Fruit fly (Drosophila melanogaster) whole organism, embryonic: ENCODE data around the gene Slimp.

Source experiments
- CG10654 ChIP-seq: fragments of 200-800 bp; sonication (Bioruptor generic); optimal IDR thresholded peaks from 2 replicates; lab custom pipeline; 2016; ENCODE audit warnings: missing biosample characterization, missing genetic modification characterization
- CG11696 ChIP-seq: fragments of 200-800 bp; sonication (Bioruptor generic); IDR thresholded peaks from 2 replicates; pipeline ENCODE4 v1.3.6; 2022; ENCODE audit warnings: missing biosample characterization, missing genetic modification characterization
- CG11723 ChIP-seq: fragments of 200-800 bp; sonication (Bioruptor generic); optimal IDR thresholded peaks from 2 replicates; lab custom pipeline; 2017; ENCODE audit warnings: missing biosample characterization, mild to moderate bottlenecking, missing genetic modification characterization
- CG12155 ChIP-seq: fragments of 200-800 bp; sonication (Bioruptor generic); optimal IDR thresholded peaks from 3 replicates; lab custom pipeline; 2016; ENCODE audit warnings: missing biosample characterization, missing genetic modification characterization
- CG13123 ChIP-seq: fragments of 200-800 bp; sonication (Bioruptor generic); optimal IDR thresholded peaks from 2 replicates; lab custom pipeline; 2016; ENCODE audit warnings: missing biosample characterization, missing genetic modification characterization
- CG13775 ChIP-seq: fragments of 200-800 bp; sonication (Bioruptor generic); optimal IDR thresholded peaks from 3 replicates; lab custom pipeline; 2017; ENCODE audit warnings: missing biosample characterization, mild to moderate bottlenecking, missing genetic modification characterization
- CG16815 ChIP-seq: fragments of 200-800 bp; sonication (Bioruptor generic); optimal IDR thresholded peaks from 3 replicates; lab custom pipeline; 2017; ENCODE audit warnings: missing biosample characterization, mild to moderate bottlenecking, missing genetic modification characterization
- CG17361 ChIP-seq: fragments of 200-800 bp; sonication (Bioruptor generic); IDR thresholded peaks from 3 replicates; pipeline ENCODE4 v1.3.6; 2022; ENCODE audit warnings: missing biosample characterization, missing genetic modification characterization
- CG2199 ChIP-seq: fragments of 200-800 bp; sonication (Bioruptor generic); IDR thresholded peaks from 3 replicates; pipeline ENCODE4 v1.3.6; 2022; ENCODE audit warnings: missing biosample characterization, missing genetic modification characterization
- CG33213 ChIP-seq: fragments of 200-800 bp; sonication (Bioruptor generic); optimal IDR thresholded peaks from 3 replicates; lab custom pipeline; 2016; ENCODE audit warnings: missing biosample characterization, missing genetic modification characterization
- CG43689 ChIP-seq: fragments of 200-800 bp; sonication (Bioruptor generic); IDR thresholded peaks from 2 replicates; pipeline ENCODE4 v1.3.6; 2022; ENCODE audit warnings: missing biosample characterization, missing genetic modification characterization
- CG7745 ChIP-seq: fragments of 200-800 bp; sonication (Bioruptor generic); optimal IDR thresholded peaks from 2 replicates; lab custom pipeline; 2018; ENCODE audit warnings: missing biosample characterization, mild to moderate bottlenecking, missing genetic modification characterization, moderate library complexity
- CG7963 ChIP-seq: fragments of 200-800 bp; sonication (Bioruptor generic); IDR thresholded peaks from 3 replicates; pipeline ENCODE4 v1.3.6; 2022; ENCODE audit warnings: missing biosample characterization, missing genetic modification characterization; ENCODE audit not compliant: partially characterized antibody
- CG7987 ChIP-seq: fragments of 200-800 bp; sonication (Bioruptor generic); optimal IDR thresholded peaks from 2 replicates; lab custom pipeline; 2018; ENCODE audit warnings: missing biosample characterization, mild to moderate bottlenecking, missing genetic modification characterization, moderate library complexity
- CG8765 ChIP-seq: fragments of 200-800 bp; sonication (Bioruptor generic); IDR thresholded peaks from 2 replicates; pipeline ENCODE4 v1.3.6; 2022; ENCODE audit warnings: missing biosample characterization, missing genetic modification characterization
- D19A ChIP-seq: fragments of 200-800 bp; optimal IDR thresholded peaks from 3 replicates; lab custom pipeline; 2019; ENCODE audit warnings: missing biosample characterization, mild to moderate bottlenecking, missing genetic modification characterization, moderate library complexity
- Dbx ChIP-seq: fragments of 200-800 bp; sonication (Bioruptor generic); IDR thresholded peaks from 3 replicates; pipeline ENCODE4 v1.3.6; 2022; ENCODE audit warnings: missing biosample characterization, missing genetic modification characterization
- Fer1 ChIP-seq: fragments of 200-800 bp; sonication (Bioruptor generic); optimal IDR thresholded peaks from 2 replicates; lab custom pipeline; 2017; ENCODE audit warnings: missing biosample characterization, mild to moderate bottlenecking, missing genetic modification characterization
- Gsc ChIP-seq: fragments of 200-800 bp; sonication (Bioruptor generic); IDR thresholded peaks from 2 replicates; pipeline ENCODE4 v1.3.6; 2022; ENCODE audit warnings: missing biosample characterization, missing genetic modification characterization
- HLHmδ ChIP-seq: fragments of 200-800 bp; sonication (Bioruptor generic); optimal IDR thresholded peaks from 2 replicates; lab custom pipeline; 2018; ENCODE audit warnings: missing biosample characterization, mild to moderate bottlenecking, missing genetic modification characterization, moderate library complexity
- HmgD ChIP-seq: fragments of 200-800 bp; sonication (Bioruptor generic); optimal IDR thresholded peaks from 3 replicates; lab custom pipeline; 2016; ENCODE audit warnings: missing biosample characterization, missing genetic modification characterization
- Hr78 ChIP-seq, 2 experiments: fragments of 200-800 bp in 1 of 2; fragments of >200 bp in 1 of 2; sonication (Bioruptor generic) in 1 of 2; optimal IDR thresholded peaks; 2 replicates each; lab custom pipeline; 2017 to 2019; ENCODE audit warnings: missing biosample characterization in 2 of 2, missing genetic modification characterization in 2 of 2, mild to moderate bottlenecking in 1 of 2, moderate library complexity in 1 of 2
- Hsf ChIP-seq: fragments of 200-800 bp; sonication (Bioruptor generic); optimal IDR thresholded peaks from 3 replicates; lab custom pipeline; 2016; ENCODE audit warnings: missing biosample characterization, missing genetic modification characterization
- Lim3 ChIP-seq: fragments of 200-800 bp; sonication (Bioruptor generic); IDR thresholded peaks from 2 replicates; pipeline ENCODE4 v1.3.6; 2022; ENCODE audit warnings: missing biosample characterization, missing genetic modification characterization
- MBD-R2 ChIP-seq: fragments of 200-800 bp; sonication (Bioruptor generic); IDR thresholded peaks from 2 replicates; pipeline ENCODE4 v1.3.6; 2022; ENCODE audit warnings: missing biosample characterization, missing genetic modification characterization
- Nf-YA ChIP-seq: fragments of 200-800 bp; sonication (Bioruptor generic); IDR thresholded peaks from 2 replicates; pipeline ENCODE4 v1.3.6; 2022; ENCODE audit warnings: missing biosample characterization, missing genetic modification characterization
- Scr ChIP-seq: fragments of 200-800 bp; sonication (Bioruptor generic); IDR thresholded peaks from 2 replicates; pipeline ENCODE4 v1.3.6; 2022; ENCODE audit warnings: missing biosample characterization, missing genetic modification characterization; ENCODE audit not compliant: partially characterized antibody
- Stat92E ChIP-seq, 3 experiments: fragments of >200 bp in 2 of 3; fragments of 200-800 bp in 1 of 3; sonication (Bioruptor generic) in 1 of 3; optimal IDR thresholded peaks; 2 replicates each; lab custom pipeline; 2017 to 2019; ENCODE audit warnings: missing biosample characterization in 3 of 3, missing genetic modification characterization in 3 of 3, mild to moderate bottlenecking in 1 of 3, moderate library complexity in 1 of 3
- YL-1 ChIP-seq: fragments of 200-800 bp; sonication (Bioruptor generic); optimal IDR thresholded peaks from 3 replicates; lab custom pipeline; 2017; ENCODE audit warnings: missing biosample characterization, mild to moderate bottlenecking, missing genetic modification characterization
- bsh ChIP-seq, 2 experiments: fragments of 200-800 bp; sonication (Bioruptor generic); optimal IDR thresholded peaks; 2 replicates each; lab custom pipeline; 2017 to 2018; ENCODE audit warnings: mild to moderate bottlenecking in 2 of 2, missing biosample characterization in 2 of 2, missing genetic modification characterization in 2 of 2, moderate library complexity in 1 of 2
- crp ChIP-seq, 2 experiments: fragments of 200-800 bp; sonication (Bioruptor generic); optimal IDR thresholded peaks; 2 replicates in 1 of 2; 3 replicates in 1 of 2; lab custom pipeline; 2017; ENCODE audit warnings: missing biosample characterization in 2 of 2, missing genetic modification characterization in 2 of 2, mild to moderate bottlenecking in 1 of 2, moderate library complexity in 1 of 2
- disco-r ChIP-seq: fragments of 200-800 bp; sonication (Bioruptor generic); optimal IDR thresholded peaks from 2 replicates; lab custom pipeline; 2016; ENCODE audit warnings: missing biosample characterization, missing genetic modification characterization
- eyg ChIP-seq: fragments of 200-800 bp; sonication (Bioruptor generic); optimal IDR thresholded peaks from 3 replicates; lab custom pipeline; 2016; ENCODE audit warnings: missing biosample characterization, missing genetic modification characterization
- gem ChIP-seq: fragments of 200-800 bp; sonication (Bioruptor generic); optimal IDR thresholded peaks from 2 replicates; lab custom pipeline; 2019; ENCODE audit warnings: missing biosample characterization, mild to moderate bottlenecking, missing genetic modification characterization, moderate library complexity
- hb ChIP-seq: fragments of 200-800 bp; sonication (Bioruptor generic); IDR thresholded peaks from 3 replicates; pipeline ENCODE4 v1.3.6; 2022; ENCODE audit warnings: missing biosample characterization, missing genetic modification characterization; ENCODE audit not compliant: partially characterized antibody
- hth ChIP-seq: fragments of >200 bp; optimal IDR thresholded peaks from 2 replicates; lab custom pipeline; 2017; ENCODE audit warnings: inconsistent platforms
- insv ChIP-seq, 2 experiments: fragments of 200-800 bp; sonication (Bioruptor generic); optimal IDR thresholded peaks; 3 replicates each; lab custom pipeline; 2016 to 2018; ENCODE audit warnings: missing biosample characterization in 2 of 2, missing genetic modification characterization in 2 of 2
- jing ChIP-seq: fragments of 200-800 bp; sonication (Bioruptor generic); optimal IDR thresholded peaks from 2 replicates; lab custom pipeline; 2018; ENCODE audit warnings: missing biosample characterization, mild to moderate bottlenecking, missing genetic modification characterization
- kni ChIP-seq: fragments of 200-800 bp; sonication (Bioruptor generic); optimal IDR thresholded peaks from 3 replicates; lab custom pipeline; 2017; ENCODE audit warnings: mild to moderate bottlenecking, missing biosample characterization, missing genetic modification reagents, missing genetic modification characterization
- lov ChIP-seq, 2 experiments: fragments of 200-800 bp in 1 of 2; fragments of >200 bp in 1 of 2; sonication (Bioruptor generic) in 1 of 2; IDR thresholded peaks in 1 of 2; optimal IDR thresholded peaks in 1 of 2; 2 replicates in 1 of 2; 3 replicates in 1 of 2; pipeline versions ENCODE4 v1.3.6 to Lab custom; 2017 to 2022; ENCODE audit warnings: missing biosample characterization in 1 of 2, missing genetic modification characterization in 1 of 2
- odd ChIP-seq: fragments of 200-800 bp; sonication (Bioruptor generic); optimal IDR thresholded peaks from 2 replicates; lab custom pipeline; 2017; ENCODE audit warnings: missing biosample characterization, mild to moderate bottlenecking, missing genetic modification characterization
- sens-2 ChIP-seq: fragments of 200-800 bp; sonication (Bioruptor generic); IDR thresholded peaks from 2 replicates; pipeline ENCODE4 v1.3.6; 2022; ENCODE audit warnings: missing biosample characterization, missing genetic modification characterization
- seq ChIP-seq: fragments of 200-800 bp; sonication (Bioruptor generic); IDR thresholded peaks from 2 replicates; pipeline ENCODE4 v1.3.6; 2022; ENCODE audit warnings: missing biosample characterization, missing genetic modification characterization
- sob ChIP-seq: fragments of 200-800 bp; sonication (Bioruptor generic); IDR thresholded peaks from 2 replicates; pipeline ENCODE4 v1.3.6; 2022; ENCODE audit warnings: missing biosample characterization, missing genetic modification characterization
- sr ChIP-seq: fragments of 200-800 bp; sonication (Bioruptor generic); IDR thresholded peaks from 3 replicates; pipeline ENCODE4 v1.3.6; 2022; ENCODE audit warnings: missing biosample characterization, missing genetic modification characterization
- tna ChIP-seq: fragments of 200-800 bp; sonication (Bioruptor generic); IDR thresholded peaks from 2 replicates; pipeline ENCODE4 v1.3.6; 2022; ENCODE audit warnings: missing biosample characterization, missing genetic modification characterization; ENCODE audit not compliant: partially characterized antibody
- trh ChIP-seq: fragments of 200-800 bp; sonication (Bioruptor generic); optimal IDR thresholded peaks from 2 replicates; lab custom pipeline; 2016; ENCODE audit warnings: missing biosample characterization, missing genetic modification characterization
- unpg ChIP-seq: fragments of 200-800 bp; sonication (Bioruptor generic); optimal IDR thresholded peaks from 3 replicates; lab custom pipeline; 2018; ENCODE audit warnings: missing biosample characterization, mild to moderate bottlenecking, missing genetic modification characterization, moderate library complexity
- zf30C ChIP-seq: fragments of 200-800 bp; sonication (Bioruptor generic); optimal IDR thresholded peaks from 3 replicates; lab custom pipeline; 2018; ENCODE audit warnings: missing biosample characterization, mild to moderate bottlenecking, missing genetic modification characterization

Slimp gene

DNA sequence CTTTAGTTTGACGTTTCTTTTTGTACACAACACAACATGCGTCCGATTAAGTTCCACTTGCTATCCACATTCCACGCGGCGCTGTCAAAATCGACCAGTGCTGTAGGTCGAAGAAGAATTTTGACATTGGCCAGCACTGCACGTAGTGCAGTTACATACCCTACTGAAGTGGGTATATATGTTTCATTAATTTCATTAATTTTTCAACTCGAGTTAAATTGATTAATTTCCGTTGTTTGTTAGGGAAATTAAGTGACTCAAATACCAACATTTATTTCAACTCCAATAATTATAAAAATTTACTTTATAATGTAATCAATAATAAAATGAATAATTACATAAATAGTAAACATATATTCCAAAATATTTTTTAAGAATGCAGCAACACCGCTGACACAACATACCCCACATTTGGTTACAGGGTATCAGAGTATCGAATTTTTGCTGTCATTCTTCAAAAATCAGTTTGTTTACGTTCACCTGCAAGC, 39.8 kb downstream of the Slimp start, which contains the start of the genes eIF4EHP and CG18428 (continued):
- peak; percentile 85 for TF ChIP-seq CG33213 (GFP tag; lab: Kevin White, UChicago)
- peak; percentile 92 for TF ChIP-seq Hsf (GFP tag; lab: Kevin White, UChicago)
- TF ChIP-seq trh = peak; percentile 97
- TF ChIP-seq jing = peak; percentile 96
- no peak for TF ChIP-seq hb
- TF ChIP-seq bsh (GFP tag; optimal IDR thresholded peaks at IDR 0.05; lab: Kevin White, UChicago) = peak; percentile 97 to 99
- peak; percentile 99 for TF ChIP-seq CG16815 (GFP tag; lab: Kevin White, UChicago)
- no peak for TF ChIP-seq CG17361
- peak; percentile 98 for TF ChIP-seq CG10654
- TF ChIP-seq CG13123 (GFP tag; lab: Kevin White, UChicago) = peak; percentile 97
- peak in 1 of 2 experiments; percentile 74 for TF ChIP-seq crp (GFP tag; optimal IDR thresholded peaks at IDR 0.05; lab: Kevin White, UChicago)
- peak; percentile 95 for TF ChIP-seq sens-2 (GFP tag; lab: Robert Waterston, UW)
- peak; percentile 54 for TF ChIP-seq disco-r (GFP tag; lab: Kevin White, UChicago)
- TF ChIP-seq insv (GFP tag; optimal IDR thresholded peaks at IDR 0.05; lab: Kevin White, UChicago) = peak in 1 of 2 experiments; percentile 88
- TF ChIP-seq odd = peak; percentile 99
- peak; percentile 80 for TF ChIP-seq HLHmδ (GFP tag; lab: Kevin White, UChicago)
- no peak for TF ChIP-seq Dbx
- TF ChIP-seq tna (GFP tag; lab: Robert Waterston, UW) = no peak
- TF ChIP-seq sob (GFP tag; lab: Robert Waterston, UW) = no peak
- peak; percentile 98 for TF ChIP-seq kni (GFP tag; lab: Kevin White, UChicago)
- TF ChIP-seq gem (tag; lab: Kevin White, UChicago) = peak; percentile 100
- TF ChIP-seq CG2199 (GFP tag; lab: Robert Waterston, UW) = no peak
- TF ChIP-seq hth (lab: Kevin White, UChicago) = no peak
- peak; percentile 99 for TF ChIP-seq CG11723 (GFP tag; lab: Kevin White, UChicago)
- peak; percentile 99 for TF ChIP-seq CG13775 (GFP tag; lab: Kevin White, UChicago)
- peak; percentile 97 for TF ChIP-seq CG12155
- no peak; the same call in none of the 2 replicates for TF ChIP-seq CG43689 (GFP tag; lab: Robert Waterston, UW)
- peak in 1 of 3 experiments; percentile 98 for TF ChIP-seq Stat92E (GFP tag; optimal IDR thresholded peaks at IDR 0.05; lab: Kevin White, UChicago)
- TF ChIP-seq eyg (GFP tag; lab: Kevin White, UChicago) = peak; percentile 74
- no peak for TF ChIP-seq Gsc
- no peak; the same call in 1 of the 2 replicates for TF ChIP-seq MBD-R2
- peak; percentile 97 for TF ChIP-seq CG7987 (GFP tag; lab: Kevin White, UChicago)
- peak; percentile 71 for TF ChIP-seq HmgD (GFP tag; lab: Kevin White, UChicago)
- TF ChIP-seq CG7745 (tag; lab: Kevin White, UChicago) = peak; percentile 86
- peak; percentile 100 for TF ChIP-seq Fer1
- peak; percentile 99 for TF ChIP-seq D19A (tag; lab: Kevin White, UChicago)
- TF ChIP-seq CG8765 = 0 out of 2 replicates have a peak, but pooled peaks have one; percentile 98
- no peak for TF ChIP-seq CG7963 (GFP tag; lab: Robert Waterston, UW)
- no peak for TF ChIP-seq lov (optimal IDR thresholded peaks at IDR 0.05; lab: Kevin White, UChicago)
- TF ChIP-seq lov (GFP tag; IDR thresholded peaks at IDR 0.05; lab: Robert Waterston, UW) = no peak
- no peak for TF ChIP-seq Scr
- peak; percentile 99 for TF ChIP-seq unpg (GFP tag; lab: Kevin White, UChicago)
- TF ChIP-seq YL-1 (GFP tag; lab: Kevin White, UChicago) = peak; percentile 99
- peak; percentile 68 for TF ChIP-seq zf30C (GFP tag; lab: Kevin White, UChicago)
- no peak for TF ChIP-seq seq (GFP tag; lab: Robert Waterston, UW)
- TF ChIP-seq CG11696 = peak; percentile 94
- no peak; the same call in 1 of the 2 replicates for TF ChIP-seq Nf-YA
- TF ChIP-seq Hr78 (GFP tag; optimal IDR thresholded peaks at IDR 0.05; lab: Kevin White, UChicago) = peak in 1 of 2 experiments; percentile 96
- peak; percentile 82; the same call in 2 of the 3 replicates for TF ChIP-seq sr (GFP tag; lab: Robert Waterston, UW)
- 0 out of 2 replicates have a peak, but pooled peaks have one; percentile 95 for TF ChIP-seq Lim3
